Worm (Caenorhabditis elegans) whole organism, L2 larva: ENCODE measurements around the gene Y62H9A.14.

Source experiments
- ZK546.5 ChIP-seq: sonication (generic microtip); optimal IDR thresholded peaks from 2 replicates; lab custom pipeline; 2017; ENCODE audit warnings: missing biosample characterization, missing genetic modification characterization
- egl-27 ChIP-seq: sonication (generic microtip); optimal IDR thresholded peaks from 3 replicates; lab custom pipeline; 2017; ENCODE audit warnings: missing biosample characterization, missing genetic modification reagents, missing genetic modification characterization
- lsy-2 ChIP-seq, 2 experiments: fragments of 150-350 bp in 1 of 2; sonication (generic microtip) in 1 of 2; optimal IDR thresholded peaks; 2 replicates each; lab custom pipeline; 2014 to 2017; ENCODE audit warnings: missing biosample characterization in 2 of 2, missing genetic modification characterization in 2 of 2
- skn-1 ChIP-seq: sonication (generic microtip); optimal IDR thresholded peaks from 2 replicates; lab custom pipeline; 2017; ENCODE audit warnings: missing biosample characterization, missing genetic modification characterization

DNA sequence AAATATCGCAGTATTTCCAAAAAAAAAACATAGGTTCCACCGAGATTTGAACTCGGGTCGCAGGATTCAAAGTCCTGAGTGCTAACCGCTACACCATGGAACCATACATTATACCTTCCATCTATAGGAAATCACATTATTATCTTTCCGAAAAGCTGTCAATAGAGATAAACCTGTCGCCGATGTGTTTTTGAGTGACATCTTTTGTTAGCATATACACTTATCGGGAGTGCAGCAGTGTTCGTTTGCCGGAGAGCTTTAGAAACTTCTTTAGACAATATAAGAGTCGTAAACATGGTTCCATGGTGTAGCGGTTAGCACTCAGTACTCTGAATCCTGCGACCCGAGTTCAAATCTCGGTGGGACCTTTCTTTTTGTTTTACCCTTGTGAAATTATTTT is 48.8 kb upstream of the Y62H9A.14 start:
- TF ChIP-seq skn-1 (tag; lab: Kevin White, UChicago) = no peak
- TF ChIP-seq lsy-2 (tag; optimal IDR thresholded peaks at IDR 0.05; lab: Kevin White, UChicago) = no peak
- no peak for TF ChIP-seq egl-27 (tag; lab: Kevin White, UChicago)
- TF ChIP-seq ZK546.5 = no peak
